Worm (Caenorhabditis elegans) whole organism, L1 larva: ENCODE data around the gene osm-8.

Source experiments
- Y116A8C.19 ChIP-seq: sonication (generic microtip); optimal IDR thresholded peaks from 2 replicates; lab custom pipeline; 2016; ENCODE audit warnings: missing compliant biosample characterization, missing genetic modification characterization, borderline replicate concordance
- aha-1 ChIP-seq: fragments of 150-350 bp; optimal IDR thresholded peaks from 2 replicates; lab custom pipeline; 2014; ENCODE audit warnings: missing biosample characterization, missing genetic modification characterization
- alr-1 ChIP-seq: fragments of 200-800 bp; sonication (Bioruptor generic); optimal IDR thresholded peaks from 2 replicates; lab custom pipeline; 2018; ENCODE audit warnings: borderline replicate concordance, mild to moderate bottlenecking, missing genetic modification characterization, missing compliant biosample characterization
- blmp-1 ChIP-seq: fragments of 150-350 bp; optimal IDR thresholded peaks from 2 replicates; lab custom pipeline; 2014; ENCODE audit warnings: missing biosample characterization, missing genetic modification characterization
- dpl-1 ChIP-seq, 3 experiments: fragments of 150-350 bp in 2 of 3; sonication (generic microtip) in 1 of 3; optimal IDR thresholded peaks; 2 replicates each; lab custom pipeline; 2014 to 2017; ENCODE audit warnings: missing biosample characterization in 3 of 3, missing genetic modification characterization in 3 of 3, missing genetic modification reagents in 3 of 3
- elt-2 ChIP-seq: sonication (generic microtip); optimal IDR thresholded peaks from 2 replicates; lab custom pipeline; 2016; ENCODE audit warnings: missing genetic modification characterization, mild to moderate bottlenecking, inconsistent platforms, missing compliant biosample characterization, missing genetic modification reagents
- elt-3 ChIP-seq, 6 experiments: fragments of 150-350 bp in 1 of 6; sonication (generic microtip); optimal IDR thresholded peaks; 2 replicates each; lab custom pipeline; 2017 to 2018; ENCODE audit warnings: missing biosample characterization in 6 of 6, missing genetic modification characterization in 6 of 6, inconsistent platforms in 1 of 6
- lin-14 ChIP-seq: fragments of 200-800 bp; sonication (Bioruptor generic); optimal IDR thresholded peaks from 2 replicates; lab custom pipeline; 2018; ENCODE audit warnings: mild to moderate bottlenecking, missing genetic modification characterization, moderate library complexity, missing compliant biosample characterization
- lin-15B ChIP-seq: fragments of 150-350 bp; sonication (generic microtip); optimal IDR thresholded peaks from 3 replicates; lab custom pipeline; 2014; ENCODE audit warnings: missing biosample characterization, missing genetic modification characterization
- lin-35 ChIP-seq, 2 experiments: fragments of 150-350 bp; optimal IDR thresholded peaks; 2 replicates each; lab custom pipeline; 2014; ENCODE audit warnings: missing biosample characterization in 2 of 2, missing genetic modification characterization in 2 of 2, missing genetic modification reagents in 2 of 2
- lin-39 ChIP-seq: fragments of 150-350 bp; optimal IDR thresholded peaks from 2 replicates; lab custom pipeline; 2014; ENCODE audit warnings: missing biosample characterization, missing genetic modification reagents, missing genetic modification characterization
- mdl-1 ChIP-seq, 2 experiments: fragments of 150-350 bp; optimal IDR thresholded peaks; 2 replicates each; lab custom pipeline; 2014 to 2017; ENCODE audit warnings: missing biosample characterization in 2 of 2, missing genetic modification characterization in 2 of 2, inconsistent platforms in 1 of 2
- mep-1 ChIP-seq: fragments of 150-350 bp; optimal IDR thresholded peaks from 2 replicates; lab custom pipeline; 2014; ENCODE audit warnings: missing biosample characterization, missing genetic modification characterization
- nhr-19 ChIP-seq: fragments of 200-800 bp; sonication (Bioruptor generic); conservative IDR thresholded peaks from 2 replicates; pipeline ENCODE4 v1.3.6; 2022; ENCODE audit warnings: missing genetic modification characterization, missing compliant biosample characterization
- nhr-20 ChIP-seq: sonication (generic microtip); optimal IDR thresholded peaks from 2 replicates; lab custom pipeline; 2016; ENCODE audit warnings: mild to moderate bottlenecking, missing genetic modification characterization, missing compliant biosample characterization
- nhr-71 ChIP-seq: sonication (generic microtip); optimal IDR thresholded peaks from 2 replicates; lab custom pipeline; 2016; ENCODE audit warnings: mild to moderate bottlenecking, missing genetic modification characterization, moderate library complexity, missing compliant biosample characterization
- nhr-84 ChIP-seq: sonication (generic microtip); optimal IDR thresholded peaks from 2 replicates; lab custom pipeline; 2017; ENCODE audit warnings: missing biosample characterization, missing genetic modification characterization
- nhr-85 ChIP-seq: sonication (generic microtip); peaks from one replicate; lab custom pipeline; 2016; ENCODE audit warnings: missing genetic modification characterization, inconsistent platforms, missing compliant biosample characterization
- nhr-90 ChIP-seq: sonication (generic microtip); optimal IDR thresholded peaks from 2 replicates; lab custom pipeline; 2016; ENCODE audit warnings: mild to moderate bottlenecking, missing genetic modification characterization, missing compliant biosample characterization; ENCODE audit not compliant: poor library complexity
- pax-3 ChIP-seq: fragments of 200-800 bp; sonication (Bioruptor generic); optimal IDR thresholded peaks from 2 replicates; lab custom pipeline; 2018; ENCODE audit warnings: mild to moderate bottlenecking, missing genetic modification characterization, moderate library complexity, missing compliant biosample characterization
- pqm-1 ChIP-seq: sonication (generic microtip); optimal IDR thresholded peaks from 3 replicates; lab custom pipeline; 2017; ENCODE audit warnings: missing biosample characterization, missing genetic modification characterization
- skn-1 ChIP-seq: fragments of 150-350 bp; optimal IDR thresholded peaks from 2 replicates; lab custom pipeline; 2014; ENCODE audit warnings: missing biosample characterization, missing genetic modification characterization
- snpc-4 ChIP-seq: fragments of 150-350 bp; optimal IDR thresholded peaks from 2 replicates; lab custom pipeline; 2014; ENCODE audit warnings: missing biosample characterization, missing genetic modification characterization
- snu-23 ChIP-seq: sonication (generic microtip); optimal IDR thresholded peaks from 2 replicates; lab custom pipeline; 2016; ENCODE audit warnings: missing genetic modification characterization, missing compliant biosample characterization
- sox-4 ChIP-seq: sonication (generic microtip); optimal IDR thresholded peaks from 2 replicates; lab custom pipeline; 2016; ENCODE audit warnings: missing genetic modification characterization, missing compliant biosample characterization
- tlp-1 ChIP-seq: fragments of 150-350 bp; optimal IDR thresholded peaks from 2 replicates; lab custom pipeline; 2014; ENCODE audit warnings: missing biosample characterization, missing genetic modification characterization
- unc-98 ChIP-seq: fragments of 200-800 bp; sonication (Bioruptor generic); IDR thresholded peaks from 2 replicates; pipeline ENCODE4 v1.3.6; 2022; ENCODE audit warnings: missing genetic modification characterization, missing compliant biosample characterization
- xbp-1 ChIP-seq: sonication (generic microtip); optimal IDR thresholded peaks from 2 replicates; lab custom pipeline; 2016; ENCODE audit warnings: missing genetic modification characterization, missing compliant biosample characterization

Gene osm-8

ce11 chrII:7557981-7558380 lies 47.2 kb downstream of the osm-8 start:
- TF ChIP-seq lin-14 (GFP tag; lab: Kevin White, UChicago) (peak; percentile 10), pax-3 (tag; lab: Kevin White, UChicago) (no peak), tlp-1 (tag; lab: Kevin White, UChicago) (no peak), Y116A8C.19 (tag; lab: Kevin White, UChicago) (no peak), dpl-1 (GFP tag; optimal IDR thresholded peaks at IDR 0.05; lab: Kevin White, UChicago) (no peak)

- TF ChIP-seq lin-14 (GFP tag; lab: Kevin White, UChicago) (peak; percentile 0), pqm-1 (tag; lab: Kevin White, UChicago) (no peak)
- TF ChIP-seq, all 84 proteins: peak for 1
Observed at ce11 chrII:7555454-7555853, 49.8 kb downstream of the osm-8 start, which contains the start of gene ZK1290.14. Gene ZK1290.14, minus strand, starts transcription at chrII:7555592.

- TF ChIP-seq elt-2 (tag; lab: Kevin White, UChicago): peak; percentile 94
- TF ChIP-seq nhr-84 (tag; lab: Kevin White, UChicago): no peak
- TF ChIP-seq lin-35 (GFP tag; optimal IDR thresholded peaks at IDR 0.05; lab: Kevin White, UChicago): peak in 1 of 2 experiments; percentile 64
- peak in 1 of 6 experiments; percentile 32 for TF ChIP-seq elt-3 (tag; optimal IDR thresholded peaks at IDR 0.05; lab: Kevin White, UChicago)
- peak; percentile 58 for TF ChIP-seq nhr-20 (tag; lab: Kevin White, UChicago)
- peak; percentile 33 for TF ChIP-seq snu-23 (GFP tag; lab: Kevin White, UChicago)
- TF ChIP-seq mdl-1 (tag; optimal IDR thresholded peaks at IDR 0.05; lab: Kevin White, UChicago): peak in 1 of 2 experiments; percentile 39
- peak; percentile 36 for TF ChIP-seq blmp-1 (tag; lab: Kevin White, UChicago)
- peak; percentile 27; the same call in 1 of the 2 replicates for TF ChIP-seq nhr-19 (GFP tag; lab: Robert Waterston, UW)
- TF ChIP-seq lin-39 (tag; lab: Kevin White, UChicago): no peak
- TF ChIP-seq lin-15B (tag; lab: Kevin White, UChicago): no peak
- TF ChIP-seq xbp-1 (tag; lab: Kevin White, UChicago): no peak
- peak; percentile 2 for TF ChIP-seq skn-1 (tag; lab: Kevin White, UChicago)
- peak; percentile 0 for TF ChIP-seq mep-1 (tag; lab: Kevin White, UChicago)
- TF ChIP-seq nhr-71 (tag; lab: Kevin White, UChicago): peak; percentile 45
- TF ChIP-seq aha-1 (tag; lab: Kevin White, UChicago): no peak
- peak; percentile 32 for TF ChIP-seq pqm-1 (tag; lab: Kevin White, UChicago)
- peak; percentile 70 for TF ChIP-seq lin-14 (GFP tag; lab: Kevin White, UChicago)
- peak; percentile 37 for TF ChIP-seq nhr-90 (tag; lab: Kevin White, UChicago)
- TF ChIP-seq alr-1 (tag; lab: Kevin White, UChicago): no peak
- TF ChIP-seq nhr-85 (tag; lab: Kevin White, UChicago): peak; percentile 53
- TF ChIP-seq sox-4 (tag; lab: Kevin White, UChicago): no peak
- TF ChIP-seq unc-98 (GFP tag; lab: Robert Waterston, UW): no peak
- TF ChIP-seq snpc-4 (tag; lab: Kevin White, UChicago): no peak
Observed at ce11 chrII:7554716-7555247, 50.4 kb downstream of the osm-8 start.
